Worm (Caenorhabditis elegans): ENCODE measurements around the gene rabr-3.

Gene rabr-3

ce11 chrV:16218522-16218921 lies 23.0 kb downstream of the rabr-3 start, which contains the start of gene F11A5.15:
F11A5.15 (minus strand) TSS chrV:16218622.
- TF ChIP-seq ceh-28 (tag; optimal IDR thresholded peaks at IDR 0.05) (no peak), ztf-4 (tag; optimal IDR thresholded peaks at IDR 0.05) (no peak), skn-1 (tag; optimal IDR thresholded peaks at IDR 0.05) (no peak), ama-1 (optimal IDR thresholded peaks at IDR 0.05) (no peak), fos-1 (tag; optimal IDR thresholded peaks at IDR 0.05) (no peak), ceh-9 (tag; optimal IDR thresholded peaks at IDR 0.05) (no peak), unc-39 (tag; optimal IDR thresholded peaks at IDR 0.05) (no peak), nhr-11 (tag; optimal IDR thresholded peaks at IDR 0.05) (no peak), eor-1 (tag; optimal IDR thresholded peaks at IDR 0.05) (no peak), lsy-12 (tag; optimal IDR thresholded peaks at IDR 0.05) (no peak), ceh-16 (tag; optimal IDR thresholded peaks at IDR 0.05) (no peak), jun-1 (tag; optimal IDR thresholded peaks at IDR 0.05) (no peak), hmg-11 (tag; optimal IDR thresholded peaks at IDR 0.05) (no peak), nhr-77 (tag; optimal IDR thresholded peaks at IDR 0.05) (no peak), sea-2 (GFP tag; optimal IDR thresholded peaks at IDR 0.05) (no peak), fkh-2 (tag; optimal IDR thresholded peaks at IDR 0.05) (no peak)

- TF ChIP-seq pqm-1 (tag; optimal IDR thresholded peaks at IDR 0.05) = peak; percentile 10
- no peak for TF ChIP-seq elt-1 (tag; optimal IDR thresholded peaks at IDR 0.05)
- peak; percentile 40 for TF ChIP-seq elt-2 (tag; optimal IDR thresholded peaks at IDR 0.05)
- TF ChIP-seq ZK546.5 (tag; optimal IDR thresholded peaks at IDR 0.05) = no peak
Observed at ce11 chrV:16218972-16219757, 23.7 kb downstream of the rabr-3 start, which contains the start of gene glc-1. glc-1 (plus strand) TSS chrV:16219634.

DNA sequence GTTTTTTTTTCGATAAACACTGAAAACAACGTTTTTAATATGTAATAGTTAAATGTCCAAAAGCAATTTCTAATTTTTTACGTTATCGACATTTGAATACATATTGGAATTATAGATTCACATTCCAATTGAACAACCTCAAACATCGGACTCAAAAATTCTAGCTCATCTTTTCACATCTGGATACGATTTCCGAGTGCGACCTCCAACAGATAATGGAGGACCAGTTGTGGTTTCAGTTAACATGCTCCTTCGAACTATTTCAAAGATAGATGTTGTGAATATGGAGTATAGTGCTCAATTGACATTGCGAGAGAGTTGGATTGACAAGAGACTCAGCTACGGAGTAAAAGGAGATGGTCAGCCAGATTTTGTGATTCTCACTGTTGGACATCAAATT lies 24.5 kb downstream of the rabr-3 start:
- TF ChIP-seq nhr-12 (tag; optimal IDR thresholded peaks at IDR 0.05) (no peak), ztf-11 (tag; optimal IDR thresholded peaks at IDR 0.05) (no peak), nhr-77 (tag; optimal IDR thresholded peaks at IDR 0.05) (no peak), hmg-11 (tag; optimal IDR thresholded peaks at IDR 0.05) (no peak), ceh-9 (tag; optimal IDR thresholded peaks at IDR 0.05) (no peak), ztf-4 (tag; optimal IDR thresholded peaks at IDR 0.05) (no peak), mdl-1 (tag; optimal IDR thresholded peaks at IDR 0.05) (no peak), nhr-28 (tag; optimal IDR thresholded peaks at IDR 0.05) (no peak), nhr-67 (tag; optimal IDR thresholded peaks at IDR 0.05) (no peak), pqm-1 (tag; optimal IDR thresholded peaks at IDR 0.05) (no peak), nhr-11 (tag; optimal IDR thresholded peaks at IDR 0.05) (no peak), nhr-23 (tag; optimal IDR thresholded peaks at IDR 0.05) (no peak), elt-3 (tag; optimal IDR thresholded peaks at IDR 0.05) (no peak), fkh-10 (GFP tag; optimal IDR thresholded peaks at IDR 0.05) (no peak)

DNA sequence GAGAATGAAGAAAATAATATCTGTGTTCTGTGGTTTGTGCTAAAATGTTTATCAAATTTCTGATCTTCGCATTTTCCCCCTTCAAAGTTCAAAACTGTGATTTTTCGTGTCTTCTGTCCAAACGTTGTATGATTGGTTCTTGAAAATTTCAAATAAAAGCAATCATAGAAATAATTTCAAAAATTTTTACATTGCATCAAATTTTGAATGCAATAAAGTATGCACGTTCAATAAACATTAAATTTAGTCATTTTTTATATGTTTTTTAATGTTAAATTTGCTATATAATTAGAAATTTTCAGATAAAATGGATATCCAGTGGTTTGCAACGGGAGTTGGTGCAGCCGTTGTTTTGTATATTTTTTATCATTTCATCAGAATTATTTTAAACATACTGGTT lies 28.5 kb downstream of the rabr-3 start, which contains the start of gene stdh-2:
Gene stdh-2 (plus strand): TSS at position 301 of the 400 bp plus-strand sequence.
- no peak for TF ChIP-seq zag-1 (tag; optimal IDR thresholded peaks at IDR 0.05)
- TF ChIP-seq snpc-4 (tag; optimal IDR thresholded peaks at IDR 0.05) = no peak
- no peak for TF ChIP-seq mdl-1 (tag; optimal IDR thresholded peaks at IDR 0.05)
- TF ChIP-seq lin-39 (tag; optimal IDR thresholded peaks at IDR 0.05) = no peak
- no peak for TF ChIP-seq nhr-76 (tag; optimal IDR thresholded peaks at IDR 0.05)
- no peak for TF ChIP-seq ceh-28 (tag; optimal IDR thresholded peaks at IDR 0.05)
- TF ChIP-seq sea-2 (GFP tag; optimal IDR thresholded peaks at IDR 0.05) = no peak
- no peak for TF ChIP-seq elt-3 (tag; optimal IDR thresholded peaks at IDR 0.05)
- no peak for TF ChIP-seq ZK546.5 (tag; optimal IDR thresholded peaks at IDR 0.05)
- TF ChIP-seq nhr-25 (tag; optimal IDR thresholded peaks at IDR 0.05) = no peak
- no peak for TF ChIP-seq nhr-77 (tag; optimal IDR thresholded peaks at IDR 0.05)
- no peak for TF ChIP-seq fkh-10 (GFP tag; optimal IDR thresholded peaks at IDR 0.05)
- no peak for TF ChIP-seq elt-1 (tag; optimal IDR thresholded peaks at IDR 0.05)
- TF ChIP-seq hmg-11 (tag; optimal IDR thresholded peaks at IDR 0.05) = no peak
- TF ChIP-seq nhr-237 (tag; optimal IDR thresholded peaks at IDR 0.05) = no peak
- no peak for TF ChIP-seq nhr-43 (tag; optimal IDR thresholded peaks at IDR 0.05; ENCODE audit: poor library complexity, severe bottlenecking)
- TF ChIP-seq lin-15B (tag; optimal IDR thresholded peaks at IDR 0.05) = no peak
- no peak for TF ChIP-seq jun-1 (tag; optimal IDR thresholded peaks at IDR 0.05)
- no peak for TF ChIP-seq fos-1 (tag; optimal IDR thresholded peaks at IDR 0.05)

Data from whole organism, L3 larva.